Worm (Caenorhabditis elegans): ENCODE measurements around the gene dct-14.

ce11 chrV:20451793-20452192, 48.5 kb downstream of the dct-14 start:
- no peak for TF ChIP-seq him-1 (tag; optimal IDR thresholded peaks at IDR 0.05)
- no peak for TF ChIP-seq W03F9.2 (tag; optimal IDR thresholded peaks at IDR 0.05)
- TF ChIP-seq dao-5 (tag; optimal IDR thresholded peaks at IDR 0.05) = no peak

Measured in whole organism, L4/young adult.